Worm (Caenorhabditis elegans): Measurements from ENCODE around the gene sucl-1.

Gene sucl-1

DNA sequence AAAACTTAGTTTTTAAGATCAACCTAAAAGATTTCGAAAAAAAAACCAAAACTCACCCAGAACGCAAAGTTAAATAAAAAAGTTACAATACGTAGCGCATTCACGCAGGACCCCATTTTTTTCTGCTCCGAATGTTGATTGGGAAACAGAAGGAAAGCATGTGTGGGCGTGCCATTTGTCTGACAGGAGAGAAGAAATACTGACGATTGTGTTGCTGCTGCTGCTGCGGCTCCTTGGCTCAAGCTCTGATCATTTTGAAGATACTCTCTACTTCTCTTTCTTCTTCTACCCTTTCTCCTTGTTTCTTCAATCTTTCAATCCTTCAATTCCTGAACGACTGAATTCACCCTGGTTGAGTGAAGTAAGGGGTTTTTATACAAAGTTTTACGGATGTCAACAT is 24.5 kb upstream of the sucl-1 start, which contains the start of gene tsp-8:
Gene tsp-8 (minus strand): TSS at position 185 of the 400 bp plus-strand sequence.
- TF ChIP-seq nhr-10 (tag; optimal IDR thresholded peaks at IDR 0.05) (no peak), mab-5 (tag; optimal IDR thresholded peaks at IDR 0.05) (no peak), ama-1 (optimal IDR thresholded peaks at IDR 0.05) (no peak), nhr-129 (tag; optimal IDR thresholded peaks at IDR 0.05) (peak; percentile 20), R02D3.7 (tag; optimal IDR thresholded peaks at IDR 0.05) (no peak)

- TF ChIP-seq nhr-129 (tag; optimal IDR thresholded peaks at IDR 0.05) (peak; percentile 0), ZK546.5 (tag; optimal IDR thresholded peaks at IDR 0.05) (no peak), F13H6.1 (tag; optimal IDR thresholded peaks at IDR 0.05) (peak; percentile 47), sma-9 (GFP tag; optimal IDR thresholded peaks at IDR 0.05) (peak; percentile 44), sma-9 (tag; optimal IDR thresholded peaks at IDR 0.05) (no peak)
These were observed 21.9 kb upstream of the sucl-1 start, which contains the start of gene F33C8.4 for ce11 chrX:14731828-14732331. Gene F33C8.4, plus strand, starts transcription at chrX:14732281.

DNA sequence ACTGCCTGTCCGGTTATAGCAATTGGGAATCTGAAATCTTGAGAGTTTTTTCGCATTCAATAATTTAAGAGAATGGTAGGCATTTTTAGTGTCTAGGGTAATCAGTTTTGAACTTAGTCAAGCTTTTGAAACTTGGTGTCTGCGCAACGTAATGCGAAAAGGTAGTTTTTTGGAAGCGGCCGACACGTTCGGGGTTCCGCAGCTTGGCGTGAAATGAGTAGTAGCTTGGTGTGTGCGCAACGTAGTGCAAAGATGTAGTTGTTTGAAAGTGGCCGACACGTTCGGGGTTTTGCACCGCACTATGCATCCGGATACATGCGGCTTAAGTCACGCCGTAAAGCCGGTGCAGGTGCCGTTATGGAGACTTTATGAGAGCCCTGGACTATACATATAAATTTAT is 17.6 kb upstream of the sucl-1 start:
- no peak for TF ChIP-seq ceh-82 (tag; optimal IDR thresholded peaks at IDR 0.05)
- no peak for TF ChIP-seq lsy-2 (tag; optimal IDR thresholded peaks at IDR 0.05)
- no peak for TF ChIP-seq nhr-129 (tag; optimal IDR thresholded peaks at IDR 0.05)
- TF ChIP-seq snpc-4 (tag; optimal IDR thresholded peaks at IDR 0.05), result peak; percentile 16

DNA sequence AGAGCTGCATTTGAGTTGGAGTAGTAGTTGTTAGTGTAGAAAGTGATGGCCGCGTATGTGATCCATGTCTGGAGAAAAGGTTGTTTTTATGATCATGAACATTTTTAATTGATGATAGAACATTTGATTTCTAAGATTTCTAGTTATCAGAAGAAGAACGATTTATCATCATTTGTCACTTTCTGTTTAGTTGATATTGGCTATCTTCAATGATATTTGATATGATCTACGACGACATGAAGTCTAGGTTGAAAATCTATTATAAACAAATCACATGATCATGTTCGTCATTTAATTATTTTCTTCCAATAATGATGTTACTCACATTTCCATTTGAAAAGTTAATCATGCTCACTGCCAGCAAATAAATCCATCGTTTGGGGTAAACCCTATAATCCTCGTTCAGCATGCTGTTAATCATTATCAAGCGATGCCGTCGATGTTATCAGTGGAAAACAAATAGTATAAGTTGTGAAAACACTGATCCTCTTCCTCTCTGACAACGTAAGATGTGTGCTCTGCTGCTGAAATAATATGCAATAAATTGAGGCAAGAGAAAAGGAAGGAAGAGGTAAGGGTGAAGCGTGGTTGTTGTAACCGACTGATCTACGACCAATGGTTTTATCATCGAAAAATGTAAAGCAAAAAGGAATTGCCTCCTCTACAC is 16.7 kb upstream of the sucl-1 start:
- peak; percentile 5 for TF ChIP-seq fos-1 (tag; optimal IDR thresholded peaks at IDR 0.05)
- peak; percentile 53 for TF ChIP-seq blmp-1 (tag; optimal IDR thresholded peaks at IDR 0.05; ENCODE audit: insufficient read depth)
- no peak for TF ChIP-seq sem-4 (tag; optimal IDR thresholded peaks at IDR 0.05)
- TF ChIP-seq unc-55 (GFP tag; optimal IDR thresholded peaks at IDR 0.05), result no peak
- TF ChIP-seq lsy-2 (tag; optimal IDR thresholded peaks at IDR 0.05), result peak in 1 of 2 experiments; percentile 4
- peak; percentile 66 for TF ChIP-seq nhr-25 (tag; optimal IDR thresholded peaks at IDR 0.05)
- TF ChIP-seq nhr-21 (tag; optimal IDR thresholded peaks at IDR 0.05), result peak; percentile 49
- peak; percentile 12 for TF ChIP-seq gmeb-1 (tag; optimal IDR thresholded peaks at IDR 0.05)
- TF ChIP-seq sma-3 (GFP tag; optimal IDR thresholded peaks at IDR 0.05), result peak; percentile 56

ce11 chrX:14737623-14738022 is 16.2 kb upstream of the sucl-1 start:
- no peak for TF ChIP-seq C34F6.9 (tag; optimal IDR thresholded peaks at IDR 0.05)
- TF ChIP-seq skn-1 (tag; optimal IDR thresholded peaks at IDR 0.05), result no peak
- no peak for TF ChIP-seq mbf-1 (tag; optimal IDR thresholded peaks at IDR 0.05)
- no peak for TF ChIP-seq ZK546.5 (tag; optimal IDR thresholded peaks at IDR 0.05)
- no peak for TF ChIP-seq blmp-1 (tag; optimal IDR thresholded peaks at IDR 0.05; ENCODE audit: insufficient read depth)
- no peak for TF ChIP-seq unc-62 (GFP tag; optimal IDR thresholded peaks at IDR 0.05)
- no peak for TF ChIP-seq lin-11 (tag; optimal IDR thresholded peaks at IDR 0.05)
- no peak for TF ChIP-seq nhr-12 (tag; optimal IDR thresholded peaks at IDR 0.05)
- TF ChIP-seq sma-9 (GFP tag; optimal IDR thresholded peaks at IDR 0.05), result no peak
- TF ChIP-seq sma-9 (tag; optimal IDR thresholded peaks at IDR 0.05), result no peak
- no peak for TF ChIP-seq aly-2 (tag; optimal IDR thresholded peaks at IDR 0.05)
- no peak for TF ChIP-seq nhr-10 (tag; optimal IDR thresholded peaks at IDR 0.05)
- no peak for TF ChIP-seq sma-3 (GFP tag; optimal IDR thresholded peaks at IDR 0.05)
- TF ChIP-seq mab-5 (tag; optimal IDR thresholded peaks at IDR 0.05), result no peak
- no peak for TF ChIP-seq ceh-82 (tag; optimal IDR thresholded peaks at IDR 0.05)
- no peak for TF ChIP-seq nhr-77 (tag; optimal IDR thresholded peaks at IDR 0.05)
- TF ChIP-seq lin-39 (tag; optimal IDR thresholded peaks at IDR 0.05), result no peak
- no peak for TF ChIP-seq zag-1 (tag; optimal IDR thresholded peaks at IDR 0.05)
- no peak for TF ChIP-seq nhr-23 (tag; optimal IDR thresholded peaks at IDR 0.05)

ce11 chrX:14739466-14739865 is 14.4 kb upstream of the sucl-1 start:
- TF ChIP-seq sem-4 (tag; optimal IDR thresholded peaks at IDR 0.05), result no peak
- TF ChIP-seq lin-39 (tag; optimal IDR thresholded peaks at IDR 0.05), result no peak
- no peak for TF ChIP-seq elt-1 (tag; optimal IDR thresholded peaks at IDR 0.05)
- TF ChIP-seq fos-1 (tag; optimal IDR thresholded peaks at IDR 0.05), result peak; percentile 42
- TF ChIP-seq nhr-25 (tag; optimal IDR thresholded peaks at IDR 0.05), result no peak
- no peak for TF ChIP-seq mab-5 (tag; optimal IDR thresholded peaks at IDR 0.05)
